Worm (Caenorhabditis elegans) whole organism, early embryonic: ENCODE results near the gene ZK1290.13.

Experiments used
- B0310.2 ChIP-seq: sonication (generic microtip); optimal IDR thresholded peaks from 2 replicates; lab custom pipeline; 2016; ENCODE audit warnings: mild to moderate bottlenecking, missing genetic modification characterization, missing compliant biosample characterization
- F13C5.2 ChIP-seq: sonication (generic microtip); optimal IDR thresholded peaks from 2 replicates; lab custom pipeline; 2017; ENCODE audit warnings: mild to moderate bottlenecking, missing genetic modification characterization, inconsistent platforms, missing compliant biosample characterization
- ama-1 ChIP-seq: fragments of 150-350 bp; optimal IDR thresholded peaks from 2 replicates; lab custom pipeline; 2014
- ceh-13 ChIP-seq: fragments of 200-800 bp; sonication (Bioruptor generic); optimal IDR thresholded peaks from 2 replicates; lab custom pipeline; 2018; ENCODE audit warnings: mild to moderate bottlenecking, missing genetic modification characterization, missing compliant biosample characterization
- flt-1 ChIP-seq: fragments of 200-800 bp; sonication (Bioruptor generic); IDR thresholded peaks from 2 replicates; pipeline ENCODE4 v1.3.6; 2022; ENCODE audit warnings: missing genetic modification characterization, missing compliant biosample characterization
- hmbx-1 ChIP-seq: sonication (generic microtip); optimal IDR thresholded peaks from 2 replicates; lab custom pipeline; 2016; ENCODE audit warnings: mild to moderate bottlenecking, missing genetic modification characterization, missing compliant biosample characterization
- hmg-4 ChIP-seq: fragments of 200-800 bp; sonication (Bioruptor generic); optimal IDR thresholded peaks from 2 replicates; lab custom pipeline; 2018; ENCODE audit warnings: mild to moderate bottlenecking, missing genetic modification characterization, missing compliant biosample characterization
- hnd-1 ChIP-seq: sonication (generic microtip); optimal IDR thresholded peaks from 2 replicates; lab custom pipeline; 2016; ENCODE audit warnings: missing genetic modification characterization, missing compliant biosample characterization
- sea-1 ChIP-seq: fragments of 200-800 bp; sonication (Bioruptor generic); conservative IDR thresholded peaks from 2 replicates; pipeline ENCODE4 v1.3.6; 2022; ENCODE audit warnings: missing genetic modification characterization, missing compliant biosample characterization
- tbx-37 ChIP-seq: fragments of 200-800 bp; sonication (Bioruptor generic); conservative IDR thresholded peaks from 2 replicates; pipeline ENCODE4 v1.3.6; 2022; ENCODE audit warnings: missing genetic modification reagents, missing genetic modification characterization, missing compliant biosample characterization

DNA sequence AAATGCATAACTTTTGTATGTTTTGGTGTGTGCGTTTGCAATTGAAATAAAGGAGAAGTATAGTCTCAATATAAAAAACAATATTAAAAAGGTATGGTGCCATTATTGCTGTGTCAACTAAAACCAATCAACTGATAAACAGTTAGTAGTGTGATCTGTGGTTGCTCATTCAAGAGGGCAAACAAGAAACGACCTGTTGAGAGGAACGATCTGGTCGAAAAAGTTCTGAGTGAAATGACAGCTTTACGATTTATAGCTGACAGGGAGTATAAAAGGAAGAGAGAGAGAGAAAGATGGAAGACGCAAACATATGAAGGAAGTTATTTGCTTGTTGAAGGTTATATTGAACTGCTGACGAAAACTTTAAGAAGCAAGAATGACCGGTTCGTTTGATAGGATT lies 23.2 kb downstream of the ZK1290.13 start:
- TF ChIP-seq tbx-37 (GFP tag; lab: Robert Waterston, UW) (no peak), ceh-13 (no peak), F13C5.2 (tag; lab: Kevin White, UChicago) (no peak), B0310.2 (tag; lab: Kevin White, UChicago) (no peak), sea-1 (no peak), hnd-1 (tag; lab: Kevin White, UChicago) (no peak), hmbx-1 (tag; lab: Kevin White, UChicago) (no peak), ama-1 (lab: Kevin White, UChicago) (no peak), flt-1 (GFP tag; lab: Robert Waterston, UW) (no peak), hmg-4 (GFP tag; lab: Kevin White, UChicago) (no peak)
